Worm (Caenorhabditis elegans) whole organism, L4 larva: Measurements from ENCODE around the gene cnx-1.

Experiments used
- F44E2.7 ChIP-seq: fragments of 200-800 bp; sonication (Bioruptor generic); IDR thresholded peaks from 2 replicates; pipeline ENCODE4 v2.1.2; 2022; ENCODE audit warnings: missing genetic modification characterization, missing compliant biosample characterization
- F49E8.2 ChIP-seq: sonication (generic microtip); optimal IDR thresholded peaks from 2 replicates; lab custom pipeline; 2016; ENCODE audit warnings: missing compliant biosample characterization, mild to moderate bottlenecking, missing genetic modification characterization, borderline replicate concordance
- Y105C5A.15 ChIP-seq: fragments of 200-800 bp; sonication (Bioruptor generic); IDR thresholded peaks from 2 replicates; pipeline ENCODE4 v1.3.6; 2022; ENCODE audit warnings: missing genetic modification characterization, missing compliant biosample characterization
- Y48G9A.11 ChIP-seq: fragments of 200-800 bp; sonication (Bioruptor generic); IDR thresholded peaks from 2 replicates; pipeline ENCODE4 v1.3.6; 2022; ENCODE audit warnings: missing genetic modification reagents, missing genetic modification characterization, missing compliant biosample characterization
- Y5F2A.4 ChIP-seq: fragments of 200-800 bp; sonication (Bioruptor generic); optimal IDR thresholded peaks from 2 replicates; lab custom pipeline; 2018; ENCODE audit warnings: mild to moderate bottlenecking, missing genetic modification characterization, missing compliant biosample characterization
- Y75B8A.6 ChIP-seq: fragments of 200-800 bp; sonication (Bioruptor generic); IDR thresholded peaks from 2 replicates; pipeline ENCODE4 v1.3.6; 2022; ENCODE audit warnings: missing genetic modification reagents, missing genetic modification characterization, missing compliant biosample characterization
- ceh-28 ChIP-seq: fragments of 150-350 bp; optimal IDR thresholded peaks from 2 replicates; lab custom pipeline; 2014; ENCODE audit warnings: missing biosample characterization, missing genetic modification reagents, missing genetic modification characterization
- ceh-44 ChIP-seq: fragments of 200-800 bp; sonication (Bioruptor generic); IDR thresholded peaks from 2 replicates; pipeline ENCODE4 v1.3.6; 2022; ENCODE audit warnings: missing genetic modification reagents, missing genetic modification characterization, missing compliant biosample characterization
- ceh-62 ChIP-seq: sonication (generic microtip); optimal IDR thresholded peaks from 2 replicates; lab custom pipeline; 2017; ENCODE audit warnings: missing biosample characterization, missing genetic modification characterization
- ceh-82 ChIP-seq: sonication (generic microtip); optimal IDR thresholded peaks from 2 replicates; lab custom pipeline; 2017; ENCODE audit warnings: missing biosample characterization, missing genetic modification characterization
- cey-2 ChIP-seq: sonication (generic microtip); optimal IDR thresholded peaks from 3 replicates; lab custom pipeline; 2017; ENCODE audit warnings: missing genetic modification characterization, mild to moderate bottlenecking, missing compliant biosample characterization, antibody characterized with exemption, borderline replicate concordance; ENCODE audit not compliant: insufficient read depth
- daf-12 ChIP-seq: fragments of 150-350 bp; optimal IDR thresholded peaks from 2 replicates; lab custom pipeline; 2014; ENCODE audit warnings: missing biosample characterization, missing genetic modification reagents, missing genetic modification characterization
- daf-16 ChIP-seq, 3 experiments: sonication (generic microtip); optimal IDR thresholded peaks; 2 replicates each; lab custom pipeline; 2016 to 2017; ENCODE audit warnings: missing genetic modification characterization in 3 of 3, missing genetic modification reagents in 3 of 3, mild to moderate bottlenecking in 2 of 3, missing compliant biosample characterization in 2 of 3, missing biosample characterization in 1 of 3, moderate library complexity in 1 of 3
- daf-8 ChIP-seq: fragments of 200-800 bp; sonication (Bioruptor generic); IDR thresholded peaks from 2 replicates; pipeline ENCODE4 v1.3.6; 2022; ENCODE audit warnings: missing genetic modification characterization, missing compliant biosample characterization
- dmd-6 ChIP-seq: fragments of 200-800 bp; sonication (Bioruptor generic); IDR thresholded peaks from 2 replicates; pipeline ENCODE4 v1.3.6; 2022; ENCODE audit warnings: missing genetic modification reagents, missing genetic modification characterization, missing compliant biosample characterization
- dmd-8 ChIP-seq: fragments of 200-800 bp; sonication (Bioruptor generic); IDR thresholded peaks from 2 replicates; pipeline ENCODE4 v1.3.6; 2022; ENCODE audit warnings: missing genetic modification characterization, missing compliant biosample characterization
- dpl-1 ChIP-seq: fragments of 150-350 bp; optimal IDR thresholded peaks from 2 replicates; lab custom pipeline; 2014; ENCODE audit warnings: missing biosample characterization, missing genetic modification reagents, missing genetic modification characterization
- egl-27 ChIP-seq: sonication (generic microtip); optimal IDR thresholded peaks from 3 replicates; lab custom pipeline; 2017; ENCODE audit warnings: missing biosample characterization, missing genetic modification reagents, missing genetic modification characterization
- fkh-10 ChIP-seq: fragments of 150-350 bp; optimal IDR thresholded peaks from 2 replicates; lab custom pipeline; 2014; ENCODE audit warnings: missing biosample characterization, missing genetic modification reagents, missing genetic modification characterization
- gei-8 ChIP-seq: fragments of 200-800 bp; sonication (Bioruptor generic); optimal IDR thresholded peaks from 2 replicates; lab custom pipeline; 2018; ENCODE audit warnings: mild to moderate bottlenecking, missing genetic modification characterization, missing compliant biosample characterization
- hlh-11 ChIP-seq: fragments of 200-800 bp; sonication (Bioruptor generic); optimal IDR thresholded peaks from 2 replicates; lab custom pipeline; 2018; ENCODE audit warnings: mild to moderate bottlenecking, missing genetic modification characterization, missing compliant biosample characterization
- lim-7 ChIP-seq: fragments of 200-800 bp; sonication (Bioruptor generic); IDR thresholded peaks from 2 replicates; pipeline ENCODE4 v1.3.6; 2022; ENCODE audit warnings: missing genetic modification characterization, missing compliant biosample characterization
- lin-1 ChIP-seq: fragments of 200-800 bp; sonication (Bioruptor generic); IDR thresholded peaks from 2 replicates; pipeline ENCODE4 v1.3.6; 2022; ENCODE audit warnings: missing genetic modification reagents, missing genetic modification characterization, missing compliant biosample characterization
- lin-13 ChIP-seq: fragments of 150-350 bp; optimal IDR thresholded peaks from 2 replicates; lab custom pipeline; 2014; ENCODE audit warnings: missing biosample characterization, missing genetic modification reagents, missing genetic modification characterization
- lin-15B ChIP-seq: fragments of 150-350 bp; sonication (generic microtip); optimal IDR thresholded peaks from 3 replicates; lab custom pipeline; 2014; ENCODE audit warnings: missing biosample characterization, missing genetic modification characterization
- lir-3 ChIP-seq: sonication (generic microtip); optimal IDR thresholded peaks from 2 replicates; lab custom pipeline; 2016; ENCODE audit warnings: mild to moderate bottlenecking, missing genetic modification characterization, missing compliant biosample characterization
- lsy-2 ChIP-seq, 2 experiments: fragments of 150-350 bp in 1 of 2; sonication (generic microtip) in 1 of 2; optimal IDR thresholded peaks; 2 replicates each; lab custom pipeline; 2014 to 2017; ENCODE audit warnings: missing biosample characterization in 2 of 2, missing genetic modification characterization in 2 of 2
- madf-5 ChIP-seq, 2 experiments: fragments of 200-800 bp; sonication (Bioruptor generic); IDR thresholded peaks; 2 replicates each; pipeline ENCODE4 v1.3.6; 2022; ENCODE audit warnings: missing compliant biosample characterization in 2 of 2, missing genetic modification characterization in 2 of 2
- madf-9 ChIP-seq: fragments of 200-800 bp; sonication (Bioruptor generic); conservative IDR thresholded peaks from 2 replicates; pipeline ENCODE4 v1.3.6; 2022; ENCODE audit warnings: missing genetic modification reagents, missing genetic modification characterization, missing compliant biosample characterization
- mdl-1 ChIP-seq, 2 experiments: fragments of 150-350 bp in 1 of 2; sonication (generic microtip) in 1 of 2; optimal IDR thresholded peaks; 2 replicates each; lab custom pipeline; 2014 to 2017; ENCODE audit warnings: missing biosample characterization in 2 of 2, missing genetic modification characterization in 2 of 2
- mep-1 ChIP-seq: fragments of 150-350 bp; sonication (generic microtip); optimal IDR thresholded peaks from 3 replicates; lab custom pipeline; 2014; ENCODE audit warnings: missing biosample characterization, missing genetic modification characterization
- mes-2 ChIP-seq: sonication (generic microtip); optimal IDR thresholded peaks from 2 replicates; lab custom pipeline; 2016; ENCODE audit warnings: missing genotype, mild to moderate bottlenecking, missing genetic modification characterization, missing compliant biosample characterization; ENCODE audit not compliant: poor library complexity, severe bottlenecking
- nhr-11 ChIP-seq: fragments of 150-350 bp; optimal IDR thresholded peaks from 2 replicates; lab custom pipeline; 2014; ENCODE audit warnings: missing biosample characterization, missing genetic modification characterization
- nhr-111 ChIP-seq: fragments of 200-800 bp; sonication (Bioruptor generic); optimal IDR thresholded peaks from 2 replicates; lab custom pipeline; 2018; ENCODE audit warnings: mild to moderate bottlenecking, missing genetic modification characterization, missing compliant biosample characterization
- nhr-25 ChIP-seq: sonication (generic microtip); optimal IDR thresholded peaks from 2 replicates; lab custom pipeline; 2017; ENCODE audit warnings: missing genetic modification characterization, mild to moderate bottlenecking, missing compliant biosample characterization, antibody characterized with exemption, moderate library complexity, borderline replicate concordance; ENCODE audit not compliant: insufficient read depth
- nhr-6 ChIP-seq: fragments of 150-350 bp; optimal IDR thresholded peaks from 2 replicates; lab custom pipeline; 2014; ENCODE audit warnings: missing biosample characterization, missing genetic modification characterization
- nhr-77 ChIP-seq: fragments of 150-350 bp; optimal IDR thresholded peaks from 2 replicates; lab custom pipeline; 2014; ENCODE audit warnings: missing biosample characterization, missing genetic modification characterization
- pqm-1 ChIP-seq: sonication (generic microtip); optimal IDR thresholded peaks from 2 replicates; lab custom pipeline; 2017; ENCODE audit warnings: missing biosample characterization, missing genetic modification characterization
- set-16 ChIP-seq: fragments of 200-800 bp; sonication (Bioruptor generic); IDR thresholded peaks from 2 replicates; pipeline ENCODE4 v1.3.6; 2022; ENCODE audit warnings: missing genetic modification reagents, missing genetic modification characterization, missing compliant biosample characterization
- skn-1 ChIP-seq: fragments of 150-350 bp; optimal IDR thresholded peaks from 2 replicates; lab custom pipeline; 2014; ENCODE audit warnings: missing biosample characterization, missing genetic modification characterization
- snpc-4 ChIP-seq: fragments of 150-350 bp; optimal IDR thresholded peaks from 2 replicates; lab custom pipeline; 2014; ENCODE audit warnings: missing biosample characterization, missing genetic modification characterization
- spr-1 ChIP-seq: sonication (generic microtip); optimal IDR thresholded peaks from 2 replicates; lab custom pipeline; 2016; ENCODE audit warnings: mild to moderate bottlenecking, missing genetic modification characterization, missing compliant biosample characterization
- tag-97 ChIP-seq: fragments of 200-800 bp; sonication (Bioruptor generic); IDR thresholded peaks from 2 replicates; pipeline ENCODE4 v1.3.6; 2022; ENCODE audit warnings: missing genetic modification characterization, missing compliant biosample characterization
- vab-7 ChIP-seq: fragments of 200-800 bp; sonication (Bioruptor generic); IDR thresholded peaks from 2 replicates; pipeline ENCODE4 v1.3.6; 2022; ENCODE audit warnings: missing genetic modification reagents, missing genetic modification characterization, missing compliant biosample characterization
- zag-1 ChIP-seq: fragments of 150-350 bp; optimal IDR thresholded peaks from 2 replicates; lab custom pipeline; 2014; ENCODE audit warnings: missing biosample characterization, missing genetic modification characterization
- zfp-2 ChIP-seq: sonication (generic microtip); optimal IDR thresholded peaks from 2 replicates; lab custom pipeline; 2016; ENCODE audit warnings: mild to moderate bottlenecking, missing genetic modification characterization, missing compliant biosample characterization
- zfp-3 ChIP-seq: fragments of 200-800 bp; sonication (Bioruptor generic); conservative IDR thresholded peaks from 2 replicates; pipeline ENCODE4 v1.3.6; 2022; ENCODE audit warnings: missing genetic modification reagents, missing genetic modification characterization, missing compliant biosample characterization
- zip-2 ChIP-seq: fragments of 150-350 bp; optimal IDR thresholded peaks from 2 replicates; lab custom pipeline; 2014; ENCODE audit warnings: missing biosample characterization, missing genetic modification characterization
- ztf-11 ChIP-seq: fragments of 150-350 bp; optimal IDR thresholded peaks from 2 replicates; lab custom pipeline; 2014; ENCODE audit warnings: missing biosample characterization, missing genetic modification characterization
- ztf-7 ChIP-seq: fragments of 150-350 bp; optimal IDR thresholded peaks from 2 replicates; lab custom pipeline; 2014; ENCODE audit warnings: missing biosample characterization, missing genetic modification characterization

Gene cnx-1

ce11 chrIII:9827163-9827951, 10.4 kb upstream of the cnx-1 start, which contains the start of the genes ZK632.10 and ZK632.11 (continued):
- no peak for TF ChIP-seq F49E8.2 (tag; lab: Kevin White, UChicago)
- TF ChIP-seq nhr-25 (tag; lab: Kevin White, UChicago) = no peak
- no peak for TF ChIP-seq zfp-3 (GFP tag; lab: Robert Waterston, UW)
- TF ChIP-seq cey-2 = no peak
- TF ChIP-seq lin-1 (GFP tag; lab: Robert Waterston, UW) = 0 out of 2 replicates have a peak, but pooled peaks have one; percentile 7
- TF ChIP-seq skn-1 = no peak
- TF ChIP-seq pqm-1 (tag; lab: Kevin White, UChicago) = no peak
- TF ChIP-seq lin-13 (GFP tag; lab: Kevin White, UChicago) = no peak
- peak; percentile 52 for TF ChIP-seq dmd-6 (GFP tag; lab: Robert Waterston, UW)
- TF ChIP-seq Y5F2A.4 = no peak
- TF ChIP-seq gei-8 (GFP tag; lab: Kevin White, UChicago) = no peak
- TF ChIP-seq madf-5 (GFP tag; IDR thresholded peaks at IDR 0.05; lab: Robert Waterston, UW) = no peak
- TF ChIP-seq lin-15B (tag; lab: Kevin White, UChicago) = no peak
- no peak for TF ChIP-seq zfp-2 (tag; lab: Kevin White, UChicago)
- no peak for TF ChIP-seq daf-12 (tag; lab: Kevin White, UChicago)
- peak; percentile 16; the same call in 1 of the 2 replicates for TF ChIP-seq lim-7
- TF ChIP-seq ceh-28 = no peak
- peak; percentile 35 to 72 for TF ChIP-seq mdl-1 (tag; optimal IDR thresholded peaks at IDR 0.05; lab: Kevin White, UChicago)
- no peak for TF ChIP-seq dmd-8 (GFP tag; lab: Robert Waterston, UW)
- peak in 1 of 2 experiments; percentile 27 for TF ChIP-seq daf-16 (GFP tag; optimal IDR thresholded peaks at IDR 0.05; lab: Kevin White, UChicago)
- peak; percentile 93 for TF ChIP-seq daf-16 (tag; optimal IDR thresholded peaks at IDR 0.05; lab: Kevin White, UChicago)
- TF ChIP-seq mes-2 (tag; lab: Kevin White, UChicago) = peak; percentile 80
- no peak for TF ChIP-seq nhr-11
- TF ChIP-seq mep-1 (tag; lab: Kevin White, UChicago) = peak; percentile 53
- no peak for TF ChIP-seq ceh-62
- no peak for TF ChIP-seq fkh-10
- TF ChIP-seq ceh-82 (tag; lab: Kevin White, UChicago) = no peak
- TF ChIP-seq spr-1 (tag; lab: Kevin White, UChicago) = no peak
- no peak for TF ChIP-seq ceh-44 (GFP tag; lab: Robert Waterston, UW)
- no peak for TF ChIP-seq lir-3
- no peak for TF ChIP-seq vab-7 (GFP tag; lab: Robert Waterston, UW)
- TF ChIP-seq Y105C5A.15 (GFP tag; lab: Robert Waterston, UW) = no peak
- TF ChIP-seq dpl-1 (GFP tag; lab: Kevin White, UChicago) = peak; percentile 40
- TF ChIP-seq set-16 (GFP tag; lab: Robert Waterston, UW) = no peak
- no peak for TF ChIP-seq nhr-6
- peak; percentile 28 for TF ChIP-seq ztf-7 (tag; lab: Kevin White, UChicago)
- no peak for TF ChIP-seq nhr-77 (tag; lab: Kevin White, UChicago)
- peak; percentile 26 for TF ChIP-seq hlh-11 (tag; lab: Kevin White, UChicago)
- TF ChIP-seq snpc-4 = no peak
- no peak for TF ChIP-seq ztf-11 (tag; lab: Kevin White, UChicago)
- TF ChIP-seq nhr-111 = no peak
- no peak for TF ChIP-seq F44E2.7
- no peak for TF ChIP-seq Y75B8A.6 (GFP tag; lab: Robert Waterston, UW)
- TF ChIP-seq Y48G9A.11 (GFP tag; lab: Robert Waterston, UW) = no peak
- TF ChIP-seq madf-9 (GFP tag; lab: Robert Waterston, UW) = no peak
- TF ChIP-seq zip-2 (tag; lab: Kevin White, UChicago) = no peak
- no peak for TF ChIP-seq tag-97 (GFP tag; lab: Robert Waterston, UW)
- peak; percentile 61 to 98 for TF ChIP-seq lsy-2 (tag; optimal IDR thresholded peaks at IDR 0.05; lab: Kevin White, UChicago)
- TF ChIP-seq zag-1 (tag; lab: Kevin White, UChicago) = no peak
- TF ChIP-seq egl-27 (tag; lab: Kevin White, UChicago) = no peak
- TF ChIP-seq daf-8 (GFP tag; lab: Robert Waterston, UW) = no peak
